Worm (Caenorhabditis elegans): ENCODE results near the gene ttr-18.
"Not testable (repeated sequence)": the region's sequence is repeated elsewhere in the genome, so short reads cannot be mapped to it uniquely, and the experiment has no call there.

DNA sequence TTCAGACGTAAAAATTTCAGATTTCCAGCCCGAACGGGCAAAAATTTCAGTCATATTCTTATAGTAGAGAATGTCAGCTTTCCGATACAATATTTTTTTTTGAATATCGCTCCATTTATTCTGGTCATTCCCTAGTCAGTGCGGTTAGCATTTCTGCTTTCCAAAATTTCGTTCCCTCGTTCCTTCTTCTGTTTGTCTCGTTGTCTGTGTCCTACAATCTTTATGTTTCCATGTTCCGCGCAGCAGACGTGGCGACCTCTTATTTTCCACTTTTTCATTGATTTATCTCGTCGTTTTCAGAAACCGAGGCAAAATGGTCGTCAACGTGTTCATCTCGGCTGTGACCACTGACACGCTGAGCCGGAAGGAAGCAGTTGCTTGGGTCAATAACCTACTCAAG is 44.1 kb downstream of the ttr-18 start, which contains the start of gene ebp-2:
- not testable (repeated sequence) for TF ChIP-seq fkh-10 (GFP tag; optimal IDR thresholded peaks at IDR 0.05); elt-2 (tag; optimal IDR thresholded peaks at IDR 0.05); blmp-1 (tag; optimal IDR thresholded peaks at IDR 0.05); snpc-4 (tag; optimal IDR thresholded peaks at IDR 0.05); lsy-2 (tag; optimal IDR thresholded peaks at IDR 0.05); dpl-1 (GFP tag; optimal IDR thresholded peaks at IDR 0.05); nhr-28 (tag; optimal IDR thresholded peaks at IDR 0.05); lin-14 (GFP tag; optimal IDR thresholded peaks at IDR 0.05); ceh-8 (GFP tag; optimal IDR thresholded peaks at IDR 0.05); sox-4 (tag; optimal IDR thresholded peaks at IDR 0.05)

All from whole organism, L1 larva.